Worm (Caenorhabditis elegans) whole organism, L2 larva: Measurements from ENCODE around the gene syf-2.

Source experiments
- alr-1 ChIP-seq: fragments of 150-350 bp; optimal IDR thresholded peaks from 2 replicates; lab custom pipeline; 2014; ENCODE audit warnings: missing biosample characterization, missing genetic modification characterization
- lin-39 ChIP-seq: fragments of 150-350 bp; optimal IDR thresholded peaks from 2 replicates; lab custom pipeline; 2014; ENCODE audit warnings: missing biosample characterization, missing genetic modification reagents, missing genetic modification characterization
- nhr-10 ChIP-seq: sonication (generic microtip); optimal IDR thresholded peaks from 2 replicates; lab custom pipeline; 2017; ENCODE audit warnings: missing biosample characterization, missing genetic modification characterization
- nhr-11 ChIP-seq: fragments of 150-350 bp; optimal IDR thresholded peaks from 2 replicates; lab custom pipeline; 2014; ENCODE audit warnings: missing biosample characterization, missing genetic modification characterization
- nhr-77 ChIP-seq: fragments of 150-350 bp; optimal IDR thresholded peaks from 2 replicates; lab custom pipeline; 2014; ENCODE audit warnings: missing biosample characterization, missing genetic modification characterization
- skn-1 ChIP-seq: sonication (generic microtip); optimal IDR thresholded peaks from 2 replicates; lab custom pipeline; 2017; ENCODE audit warnings: missing biosample characterization, missing genetic modification characterization
- snpc-4 ChIP-seq: fragments of 150-350 bp; optimal IDR thresholded peaks from 2 replicates; lab custom pipeline; 2014; ENCODE audit warnings: missing biosample characterization, missing genetic modification characterization
- unc-39 ChIP-seq: fragments of 150-350 bp; optimal IDR thresholded peaks from 2 replicates; lab custom pipeline; 2014; ENCODE audit warnings: missing biosample characterization, missing genetic modification characterization
- ztf-11 ChIP-seq: sonication (generic microtip); optimal IDR thresholded peaks from 2 replicates; lab custom pipeline; 2017; ENCODE audit warnings: missing biosample characterization, missing genetic modification characterization

DNA sequence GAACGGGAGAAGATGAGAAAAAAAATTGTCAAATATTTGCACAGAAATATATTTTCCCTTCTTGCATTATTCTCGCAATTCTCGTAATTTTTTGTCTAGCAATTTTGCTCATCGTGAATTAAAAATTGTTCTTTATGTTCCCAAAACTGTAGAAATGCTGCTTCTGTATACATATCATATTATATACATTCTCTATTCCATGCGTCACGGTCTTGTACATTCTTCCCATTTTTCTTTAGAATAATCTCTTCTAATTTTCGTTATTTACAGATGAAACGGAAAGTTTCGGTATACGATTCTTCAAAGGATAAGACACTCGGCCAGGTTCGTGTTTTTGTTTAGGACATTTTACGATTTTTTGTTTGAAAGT lies 5.6 kb upstream of the syf-2 start, which contains the start of gene acs-4:
- TF ChIP-seq nhr-77 (tag; lab: Kevin White, UChicago), result no peak
- TF ChIP-seq nhr-11, result no peak
- no peak for TF ChIP-seq unc-39 (tag; lab: Kevin White, UChicago)
- no peak for TF ChIP-seq lin-39 (tag; lab: Kevin White, UChicago)
- TF ChIP-seq nhr-10 (tag; lab: Kevin White, UChicago), result no peak
- no peak for TF ChIP-seq snpc-4 (tag; lab: Kevin White, UChicago)
- TF ChIP-seq alr-1, result no peak
- TF ChIP-seq ztf-11 (tag; lab: Kevin White, UChicago), result no peak
- no peak for TF ChIP-seq skn-1 (tag; lab: Kevin White, UChicago)
